Fruit fly (Drosophila melanogaster): Measurements from ENCODE around the gene KFase.

Gene KFase

dm6 chr2L:6461497-6461896 lies 27.1 kb downstream of the KFase start:
- TF ChIP-seq EcR (GFP tag; optimal IDR thresholded peaks at IDR 0.05) (no peak), pan (optimal IDR thresholded peaks at IDR 0.05) (no peak), psq (optimal IDR thresholded peaks at IDR 0.05) (no peak), CG8478 (optimal IDR thresholded peaks at IDR 0.05) (no peak), Dll (optimal IDR thresholded peaks at IDR 0.05) (no peak), usp (GFP tag; optimal IDR thresholded peaks at IDR 0.05) (no peak)

dm6 chr2L:6457583-6457982 lies 31.0 kb downstream of the KFase start:
- TF ChIP-seq pan (optimal IDR thresholded peaks at IDR 0.05) = no peak
- no peak for TF ChIP-seq CG8478 (optimal IDR thresholded peaks at IDR 0.05)
- TF ChIP-seq Dll (optimal IDR thresholded peaks at IDR 0.05) = no peak
- TF ChIP-seq EcR (GFP tag; optimal IDR thresholded peaks at IDR 0.05) = no peak
- TF ChIP-seq usp (GFP tag; optimal IDR thresholded peaks at IDR 0.05) = no peak
- TF ChIP-seq psq (optimal IDR thresholded peaks at IDR 0.05) = no peak

dm6 chr2L:6455955-6456599 lies 32.5 kb downstream of the KFase start, which contains the start of gene frj:
frj (plus strand) TSS chr2L:6456052.
- no peak for TF ChIP-seq usp (GFP tag; optimal IDR thresholded peaks at IDR 0.05)
- no peak for TF ChIP-seq EcR (GFP tag; optimal IDR thresholded peaks at IDR 0.05)
- no peak for TF ChIP-seq CG8478 (optimal IDR thresholded peaks at IDR 0.05)
- no peak for TF ChIP-seq psq (optimal IDR thresholded peaks at IDR 0.05)
- TF ChIP-seq pan (optimal IDR thresholded peaks at IDR 0.05) = no peak
- TF ChIP-seq Dll (optimal IDR thresholded peaks at IDR 0.05) = no peak

- no peak for TF ChIP-seq pan (optimal IDR thresholded peaks at IDR 0.05)
These were observed 33.3 kb downstream of the KFase start, which contains the start of gene retm for dm6 chr2L:6455032-6455954. retm (minus strand) TSS chr2L:6455929.

- TF ChIP-seq psq (optimal IDR thresholded peaks at IDR 0.05) (no peak), Dll (optimal IDR thresholded peaks at IDR 0.05) (no peak)
These were observed 38.8 kb downstream of the KFase start for dm6 chr2L:6449753-6450152.

dm6 chr2L:6448334-6448703 lies 40.2 kb downstream of the KFase start, which contains the start of gene Acox3:
Acox3 (minus strand) TSS chr2L:6448403.
- no peak for TF ChIP-seq Dll (optimal IDR thresholded peaks at IDR 0.05)

DNA sequence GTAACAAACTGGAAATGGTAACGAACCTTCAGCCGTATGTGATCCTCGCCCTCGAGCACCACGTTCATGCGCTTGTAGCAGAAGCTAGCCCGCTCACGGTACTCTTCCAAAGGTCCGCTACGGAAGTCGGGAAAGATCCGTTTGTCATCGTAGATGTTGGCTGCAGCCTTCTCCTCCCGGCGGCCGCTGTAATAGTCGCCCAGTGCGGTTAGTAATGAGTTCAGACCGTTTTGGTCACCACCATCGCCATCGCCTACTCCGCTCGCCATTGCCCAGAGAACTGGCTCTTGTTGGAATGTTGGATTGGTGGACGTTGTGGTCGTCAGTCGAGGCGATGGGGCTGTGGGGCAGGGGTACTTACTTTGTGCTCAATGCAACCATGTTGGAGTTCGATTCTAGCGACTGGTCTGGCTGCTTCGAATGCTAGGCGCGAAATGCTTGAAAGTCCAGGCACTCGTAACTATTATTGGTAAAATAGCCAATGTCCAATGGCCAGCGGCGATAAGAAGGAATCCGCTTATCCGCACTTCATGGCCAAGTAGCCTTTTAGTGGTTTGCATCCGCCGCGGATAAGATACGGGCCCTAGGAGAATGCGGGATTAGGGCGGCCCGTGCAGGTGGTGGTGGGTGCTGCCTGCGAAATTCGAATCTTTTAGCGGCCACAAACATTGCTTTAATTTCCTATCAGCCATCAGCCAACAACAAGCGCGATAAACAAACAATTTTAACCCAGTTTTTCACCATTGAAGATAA lies 40.8 kb downstream of the KFase start:
- TF ChIP-seq Dll (optimal IDR thresholded peaks at IDR 0.05) (no peak), EcR (GFP tag; optimal IDR thresholded peaks at IDR 0.05) (no peak), pan (optimal IDR thresholded peaks at IDR 0.05) (no peak), psq (optimal IDR thresholded peaks at IDR 0.05) (no peak), usp (GFP tag; optimal IDR thresholded peaks at IDR 0.05) (no peak), CG8478 (optimal IDR thresholded peaks at IDR 0.05) (no peak)
